Worm (Caenorhabditis elegans) whole organism, young adult: ENCODE results near the gene adbp-1.

Experiments
- B0019.2 ChIP-seq: fragments of 200-800 bp; sonication (Bioruptor generic); conservative IDR thresholded peaks from 2 replicates; pipeline ENCODE4 v1.3.6; 2022; ENCODE audit warnings: missing genetic modification reagents, missing genetic modification characterization, missing compliant biosample characterization
- B0261.1 ChIP-seq: sonication (generic microtip); optimal IDR thresholded peaks from 2 replicates; lab custom pipeline; 2016; ENCODE audit warnings: mild to moderate bottlenecking, missing genetic modification characterization, moderate library complexity, missing compliant biosample characterization
- B0336.3 ChIP-seq: fragments of 200-800 bp; sonication (Bioruptor generic); IDR thresholded peaks from 2 replicates; pipeline ENCODE4 v1.3.6; 2022; ENCODE audit warnings: missing genetic modification characterization, missing compliant biosample characterization
- C17E4.6 ChIP-seq: fragments of 200-800 bp; sonication (Bioruptor generic); IDR thresholded peaks from 2 replicates; pipeline ENCODE4 v1.3.6; 2022; ENCODE audit warnings: missing genetic modification reagents, missing genetic modification characterization, missing compliant biosample characterization
- F23B12.7 ChIP-seq: sonication (generic microtip); optimal IDR thresholded peaks from 2 replicates; lab custom pipeline; 2017; ENCODE audit warnings: missing genetic modification characterization, mild to moderate bottlenecking, missing compliant biosample characterization, antibody characterized with exemption, moderate library complexity; ENCODE audit not compliant: insufficient read depth
- F37B4.10 ChIP-seq: fragments of 200-800 bp; sonication (Bioruptor generic); IDR thresholded peaks from 2 replicates; pipeline ENCODE4 v1.3.6; 2022; ENCODE audit warnings: missing genetic modification characterization, missing compliant biosample characterization
- F57A8.1 ChIP-seq: fragments of 200-800 bp; sonication (Bioruptor generic); optimal IDR thresholded peaks from 2 replicates; lab custom pipeline; 2018; ENCODE audit warnings: mild to moderate bottlenecking, missing genetic modification characterization, moderate library complexity, missing compliant biosample characterization
- F57C9.4 ChIP-seq: sonication (generic microtip); optimal IDR thresholded peaks from 2 replicates; lab custom pipeline; 2017; ENCODE audit warnings: mild to moderate bottlenecking, missing genetic modification characterization, missing compliant biosample characterization
- K12H6.12 ChIP-seq: fragments of 200-800 bp; sonication (Bioruptor generic); optimal IDR thresholded peaks from 2 replicates; lab custom pipeline; 2018; ENCODE audit warnings: mild to moderate bottlenecking, missing genetic modification characterization, missing compliant biosample characterization
- Y56A3A.18 ChIP-seq: fragments of 200-800 bp; sonication (Bioruptor generic); IDR thresholded peaks from 2 replicates; pipeline ENCODE4 v1.3.6; 2022; ENCODE audit warnings: missing genetic modification reagents, missing genetic modification characterization, missing compliant biosample characterization
- ama-1 ChIP-seq, 3 experiments: fragments of 150-350 bp in 1 of 3; sonication (generic microtip) in 2 of 3; optimal IDR thresholded peaks; 2 replicates each; lab custom pipeline; 2014 to 2018; ENCODE audit warnings: missing biosample characterization in 2 of 3, missing genetic modification characterization in 2 of 3, missing genetic modification reagents in 2 of 3
- aptf-2 ChIP-seq: fragments of 200-800 bp; sonication (Bioruptor generic); conservative IDR thresholded peaks from 2 replicates; pipeline ENCODE4 v1.3.6; 2022; ENCODE audit warnings: missing genetic modification reagents, missing genetic modification characterization, missing compliant biosample characterization
- aptf-3 ChIP-seq: fragments of 200-800 bp; sonication (Bioruptor generic); IDR thresholded peaks from 2 replicates; pipeline ENCODE4 v1.3.6; 2022; ENCODE audit warnings: missing genetic modification characterization, missing compliant biosample characterization
- attf-3 ChIP-seq: fragments of 200-800 bp; sonication (Bioruptor generic); conservative IDR thresholded peaks from 2 replicates; pipeline ENCODE4 v1.3.6; 2022; ENCODE audit warnings: missing genetic modification reagents, missing genetic modification characterization, missing compliant biosample characterization
- attf-6 ChIP-seq: fragments of 200-800 bp; sonication (Bioruptor generic); IDR thresholded peaks from 2 replicates; pipeline ENCODE4 v1.3.6; 2022; ENCODE audit warnings: missing genetic modification reagents, missing genetic modification characterization, missing compliant biosample characterization
- cebp-1 ChIP-seq, 2 experiments: fragments of 200-800 bp in 1 of 2; sonication (Bioruptor generic) in 1 of 2; sonication (generic microtip) in 1 of 2; IDR thresholded peaks in 1 of 2; optimal IDR thresholded peaks in 1 of 2; 2 replicates each; pipeline versions ENCODE4 v1.3.6 to Lab custom; 2017 to 2022; ENCODE audit warnings: missing compliant biosample characterization in 2 of 2, missing genetic modification characterization in 2 of 2, mild to moderate bottlenecking in 1 of 2, missing genetic modification reagents in 1 of 2, moderate library complexity in 1 of 2
- ceh-79 ChIP-seq: sonication (generic microtip); optimal IDR thresholded peaks from 2 replicates; lab custom pipeline; 2017; ENCODE audit warnings: mild to moderate bottlenecking, missing genetic modification characterization, missing compliant biosample characterization
- chd-7 ChIP-seq: sonication (generic microtip); optimal IDR thresholded peaks from 2 replicates; lab custom pipeline; 2016; ENCODE audit warnings: mild to moderate bottlenecking, missing genetic modification characterization, moderate library complexity, missing compliant biosample characterization
- efl-1 ChIP-seq: fragments of 150-350 bp; optimal IDR thresholded peaks from 2 replicates; lab custom pipeline; 2014; ENCODE audit warnings: missing biosample characterization, missing genetic modification reagents, missing genetic modification characterization
- egl-18 ChIP-seq: fragments of 200-800 bp; sonication (Bioruptor generic); IDR thresholded peaks from 2 replicates; pipeline ENCODE4 v1.3.6; 2022; ENCODE audit warnings: missing genetic modification reagents, missing genetic modification characterization, missing compliant biosample characterization
- egl-44 ChIP-seq: fragments of 200-800 bp; sonication (Bioruptor generic); IDR thresholded peaks from 2 replicates; pipeline ENCODE4 v1.3.6; 2022; ENCODE audit warnings: missing genetic modification reagents, missing genetic modification characterization, missing compliant biosample characterization
- hmg-1.2 ChIP-seq: fragments of 200-800 bp; sonication (Bioruptor generic); IDR thresholded peaks from 2 replicates; pipeline ENCODE4 v1.3.6; 2022; ENCODE audit warnings: missing genetic modification reagents, missing genetic modification characterization, missing compliant biosample characterization
- hrde-1 ChIP-seq: sonication (generic microtip); optimal IDR thresholded peaks from 2 replicates; lab custom pipeline; 2016; ENCODE audit warnings: missing genetic modification characterization, mild to moderate bottlenecking, missing compliant biosample characterization, moderate library complexity, missing genotype, missing genetic modification reagents, borderline replicate concordance
- hsf-1 ChIP-seq: fragments of 200-800 bp; sonication (Bioruptor generic); IDR thresholded peaks from 2 replicates; pipeline ENCODE4 v1.3.6; 2022; ENCODE audit warnings: missing genetic modification reagents, missing genetic modification characterization, missing compliant biosample characterization
- let-526 ChIP-seq: fragments of 200-800 bp; sonication (Bioruptor generic); IDR thresholded peaks from 2 replicates; pipeline ENCODE4 v1.3.6; 2022; ENCODE audit warnings: missing genetic modification reagents, missing genetic modification characterization, missing compliant biosample characterization
- let-607 ChIP-seq, 2 experiments: fragments of 200-800 bp in 1 of 2; sonication (Bioruptor generic) in 1 of 2; sonication (generic microtip) in 1 of 2; optimal IDR thresholded peaks; 2 replicates each; lab custom pipeline; 2016 to 2018; ENCODE audit warnings: mild to moderate bottlenecking in 2 of 2, missing compliant biosample characterization in 2 of 2, missing genetic modification characterization in 2 of 2, moderate library complexity in 2 of 2, missing genotype in 1 of 2
- lin-26 ChIP-seq: fragments of 200-800 bp; sonication (Bioruptor generic); IDR thresholded peaks from 2 replicates; pipeline ENCODE4 v1.3.6; 2022; ENCODE audit warnings: missing genetic modification reagents, missing genetic modification characterization, missing compliant biosample characterization
- lin-35 ChIP-seq, 3 experiments: fragments of 150-350 bp in 2 of 3; sonication (generic microtip) in 1 of 3; optimal IDR thresholded peaks; 2 replicates each; lab custom pipeline; 2014 to 2018; ENCODE audit warnings: missing biosample characterization in 3 of 3, missing genetic modification characterization in 3 of 3, missing genetic modification reagents in 3 of 3
- madf-10 ChIP-seq: sonication (generic microtip); optimal IDR thresholded peaks from 2 replicates; lab custom pipeline; 2016; ENCODE audit warnings: mild to moderate bottlenecking, missing genetic modification characterization, missing compliant biosample characterization
- mel-28 ChIP-seq: sonication (generic microtip); optimal IDR thresholded peaks from 2 replicates; lab custom pipeline; 2016; ENCODE audit warnings: borderline replicate concordance, mild to moderate bottlenecking, missing genetic modification characterization, missing compliant biosample characterization
- nhr-179 ChIP-seq: sonication (generic microtip); optimal IDR thresholded peaks from 2 replicates; lab custom pipeline; 2016; ENCODE audit warnings: mild to moderate bottlenecking, missing genetic modification characterization, missing compliant biosample characterization
- pbrm-1 ChIP-seq: fragments of 200-800 bp; sonication (Bioruptor generic); IDR thresholded peaks from 2 replicates; pipeline ENCODE4 v1.3.6; 2022; ENCODE audit warnings: missing genetic modification reagents, missing genetic modification characterization, missing compliant biosample characterization
- rec-8 ChIP-seq, 2 experiments: sonication (generic microtip); optimal IDR thresholded peaks; 2 replicates each; lab custom pipeline; 2016; ENCODE audit warnings: mild to moderate bottlenecking in 2 of 2, missing genetic modification characterization in 2 of 2, missing genetic modification reagents in 2 of 2, missing genotype in 2 of 2, missing biosample characterization in 1 of 2, missing compliant biosample characterization in 1 of 2, moderate library complexity in 1 of 2
- repo-1 ChIP-seq: sonication (generic microtip); optimal IDR thresholded peaks from 2 replicates; lab custom pipeline; 2017; ENCODE audit warnings: mild to moderate bottlenecking, missing genetic modification characterization, missing compliant biosample characterization
- rpc-1 ChIP-seq, 2 experiments: fragments of 150-350 bp in 1 of 2; sonication (generic microtip) in 1 of 2; optimal IDR thresholded peaks; 2 replicates each; lab custom pipeline; 2014 to 2018; ENCODE audit warnings: missing biosample characterization in 1 of 2, missing genetic modification characterization in 1 of 2, missing genetic modification reagents in 1 of 2, missing genotype in 1 of 2
- snpc-1.1 ChIP-seq: sonication (generic microtip); optimal IDR thresholded peaks from 2 replicates; lab custom pipeline; 2017; ENCODE audit warnings: missing genetic modification characterization, mild to moderate bottlenecking, missing compliant biosample characterization, antibody characterized with exemption, moderate library complexity, missing genotype, missing genetic modification reagents; ENCODE audit not compliant: insufficient read depth
- snpc-3.4 ChIP-seq: sonication (generic microtip); optimal IDR thresholded peaks from 2 replicates; lab custom pipeline; 2017; ENCODE audit warnings: missing genetic modification characterization, mild to moderate bottlenecking, missing compliant biosample characterization, antibody characterized with exemption, moderate library complexity, missing genotype, missing genetic modification reagents
- tbx-9 ChIP-seq: sonication (generic microtip); optimal IDR thresholded peaks from 2 replicates; lab custom pipeline; 2016; ENCODE audit warnings: borderline replicate concordance, missing genetic modification characterization, inconsistent platforms, missing compliant biosample characterization
- unc-130 ChIP-seq: sonication (generic microtip); optimal IDR thresholded peaks from 2 replicates; lab custom pipeline; 2016; ENCODE audit warnings: missing genetic modification reagents, missing genetic modification characterization, missing compliant biosample characterization
- zfh-2 ChIP-seq: fragments of 200-800 bp; sonication (Bioruptor generic); conservative IDR thresholded peaks from 2 replicates; pipeline ENCODE4 v1.3.6; 2022; ENCODE audit warnings: missing genetic modification reagents, missing genetic modification characterization, missing compliant biosample characterization
- zim-3 ChIP-seq: sonication (generic microtip); optimal IDR thresholded peaks from 2 replicates; lab custom pipeline; 2017; ENCODE audit warnings: mild to moderate bottlenecking, missing genetic modification characterization, moderate library complexity, missing compliant biosample characterization
- ztf-22 ChIP-seq: fragments of 200-800 bp; sonication (Bioruptor generic); optimal IDR thresholded peaks from 2 replicates; lab custom pipeline; 2018; ENCODE audit warnings: mild to moderate bottlenecking, missing genetic modification characterization, moderate library complexity, missing compliant biosample characterization
- ztf-25 ChIP-seq: fragments of 200-800 bp; sonication (Bioruptor generic); IDR thresholded peaks from 2 replicates; pipeline ENCODE4 v1.3.6; 2022; ENCODE audit warnings: missing genetic modification reagents, missing genetic modification characterization, missing compliant biosample characterization
- ztf-3 ChIP-seq: fragments of 200-800 bp; sonication (Bioruptor generic); optimal IDR thresholded peaks from 2 replicates; lab custom pipeline; 2018; ENCODE audit warnings: mild to moderate bottlenecking, missing genetic modification characterization, missing compliant biosample characterization

The adbp-1 gene

ce11 chrII:11473525-11474181 is 29.7 kb downstream of the adbp-1 start, which contains the start of the genes metl-1 and W02B12.11:
Gene metl-1, minus strand, starts transcription at chrII:11473575.
Gene W02B12.11, plus strand, starts transcription at chrII:11473861.
- TF ChIP-seq attf-3 (GFP tag; lab: Robert Waterston, UW) (peak; percentile 69), hrde-1 (no peak), ztf-25 (no peak), hsf-1 (peak; percentile 79), lin-35 (GFP tag; optimal IDR thresholded peaks at IDR 0.05; lab: Kevin White, UChicago) (peak in 2 of 3 experiments; percentile 53 to 82), let-607 (tag; optimal IDR thresholded peaks at IDR 0.05; lab: Kevin White, UChicago) (peak in 1 of 2 experiments; percentile 57), cebp-1 (GFP tag; IDR thresholded peaks at IDR 0.05; lab: Robert Waterston, UW) (0 out of 2 replicates have a peak, but pooled peaks have one; percentile 13), cebp-1 (tag; optimal IDR thresholded peaks at IDR 0.05; lab: Kevin White, UChicago) (peak; percentile 82), C17E4.6 (peak; percentile 67; the same call in 1 of the 2 replicates), snpc-1.1 (peak; percentile 39), rec-8 (tag; optimal IDR thresholded peaks at IDR 0.05; lab: Kevin White, UChicago) (peak in 1 of 2 experiments; percentile 28), zim-3 (tag; lab: Kevin White, UChicago) (no peak), madf-10 (tag; lab: Kevin White, UChicago) (peak; percentile 50), repo-1 (tag; lab: Kevin White, UChicago) (peak; percentile 70), Y56A3A.18 (GFP tag; lab: Robert Waterston, UW) (peak; percentile 72; the same call in 1 of the 2 replicates), F57A8.1 (no peak), chd-7 (tag; lab: Kevin White, UChicago) (peak; percentile 52), B0261.1 (peak; percentile 3), nhr-179 (tag; lab: Kevin White, UChicago) (no peak), rpc-1 (optimal IDR thresholded peaks at IDR 0.05; lab: Kevin White, UChicago) (no peak), rpc-1 (tag; optimal IDR thresholded peaks at IDR 0.05; lab: Kevin White, UChicago) (no peak), lin-26 (peak; percentile 59; the same call in 1 of the 2 replicates), ceh-79 (tag; lab: Kevin White, UChicago) (no peak), hmg-1.2 (GFP tag; lab: Robert Waterston, UW) (peak; percentile 92), snpc-3.4 (tag; lab: Kevin White, UChicago) (peak; percentile 41), unc-130 (GFP tag; lab: Kevin White, UChicago) (peak; percentile 8), aptf-2 (GFP tag; lab: Robert Waterston, UW) (no peak), ztf-3 (GFP tag; lab: Kevin White, UChicago) (no peak), egl-18 (0 out of 2 replicates have a peak, but pooled peaks have one; percentile 38), pbrm-1 (peak; percentile 90), K12H6.12 (tag; lab: Kevin White, UChicago) (peak; percentile 23), F37B4.10 (no peak), B0019.2 (GFP tag; lab: Robert Waterston, UW) (no peak; the same call in 1 of the 2 replicates), aptf-3 (GFP tag; lab: Robert Waterston, UW) (no peak), F23B12.7 (tag; lab: Kevin White, UChicago) (peak; percentile 25), efl-1 (no peak), B0336.3 (GFP tag; lab: Robert Waterston, UW) (peak; percentile 85), zfh-2 (GFP tag; lab: Robert Waterston, UW) (peak; percentile 69; the same call in 1 of the 2 replicates), attf-6 (GFP tag; lab: Robert Waterston, UW) (no peak), tbx-9 (tag; lab: Kevin White, UChicago) (no peak), F57C9.4 (no peak), ama-1 (optimal IDR thresholded peaks at IDR 0.05; lab: Kevin White, UChicago) (no peak), ama-1 (GFP tag; optimal IDR thresholded peaks at IDR 0.05; lab: Kevin White, UChicago) (no peak), ztf-22 (no peak), let-526 (no peak), mel-28 (tag; lab: Kevin White, UChicago) (no peak), egl-44 (GFP tag; lab: Robert Waterston, UW) (no peak)
